Fruit fly (Drosophila melanogaster): ENCODE data around the gene TwdlY.

TwdlY gene

DNA sequence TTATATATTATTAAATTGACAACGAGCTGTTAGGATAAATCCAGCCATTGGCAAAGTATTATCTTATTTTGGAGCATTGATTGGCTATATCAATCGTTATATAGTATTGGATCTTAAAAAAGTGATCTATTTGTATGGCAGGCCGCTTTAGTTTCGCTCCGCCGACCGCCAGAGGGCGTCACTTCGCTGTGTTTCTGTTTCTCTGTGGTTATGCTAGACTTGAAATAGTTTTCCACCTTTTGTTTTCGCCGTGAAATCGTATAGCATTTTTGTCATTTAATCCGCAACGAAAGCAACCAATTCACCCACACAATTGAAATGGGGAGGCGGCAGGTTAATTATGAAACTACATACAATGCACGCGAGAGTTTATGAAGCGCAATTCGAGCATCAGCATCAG, 12.1 kb downstream of the TwdlY start (continued):
- TF ChIP-seq CG10209 (GFP tag; optimal IDR thresholded peaks at IDR 0.05) (no peak), Adf1 (GFP tag; IDR thresholded peaks at IDR 0.05) (no peak), kay (GFP tag; optimal IDR thresholded peaks at IDR 0.05) (no peak), Stat92E (GFP tag; optimal IDR thresholded peaks at IDR 0.05) (no peak), shn (GFP tag; optimal IDR thresholded peaks at IDR 0.05) (no peak), Fer3 (tag; optimal IDR thresholded peaks at IDR 0.05) (no peak), CG3407 (GFP tag; optimal IDR thresholded peaks at IDR 0.05) (no peak), danr (GFP tag; IDR thresholded peaks at IDR 0.05) (no peak), CG14014 (GFP tag; IDR thresholded peaks at IDR 0.05) (no peak), zen2 (GFP tag; IDR thresholded peaks at IDR 0.05; ENCODE audit: partially characterized antibody) (no peak), CG11456 (GFP tag; IDR thresholded peaks at IDR 0.05) (no peak), sqz (GFP tag; optimal IDR thresholded peaks at IDR 0.05) (no peak), CG15696 (tag; optimal IDR thresholded peaks at IDR 0.05) (no peak), CG12155 (GFP tag; optimal IDR thresholded peaks at IDR 0.05) (no peak), Hr51 (GFP tag; optimal IDR thresholded peaks at IDR 0.05) (no peak), CG12659 (GFP tag; optimal IDR thresholded peaks at IDR 0.05) (no peak), NFAT (GFP tag; IDR thresholded peaks at IDR 0.05) (no peak), Lpt (GFP tag; optimal IDR thresholded peaks at IDR 0.05) (no peak), Fer2 (tag; optimal IDR thresholded peaks at IDR 0.05) (no peak), dysf (GFP tag; IDR thresholded peaks at IDR 0.05) (no peak), Hr78 (GFP tag; optimal IDR thresholded peaks at IDR 0.05) (no peak), Antp (GFP tag; optimal IDR thresholded peaks at IDR 0.05) (no peak), CG1233 (GFP tag; optimal IDR thresholded peaks at IDR 0.05) (no peak), CG6791 (GFP tag; IDR thresholded peaks at IDR 0.05; ENCODE audit: partially characterized antibody) (no peak), Lim3 (GFP tag; IDR thresholded peaks at IDR 0.05) (no peak), Dp (GFP tag; optimal IDR thresholded peaks at IDR 0.05) (no peak), HLH4C (GFP tag; IDR thresholded peaks at IDR 0.05; ENCODE audit: partially characterized antibody) (no peak), psq (GFP tag; optimal IDR thresholded peaks at IDR 0.05) (no peak), klu (GFP tag; IDR thresholded peaks at IDR 0.05) (no peak), trh (GFP tag; optimal IDR thresholded peaks at IDR 0.05) (no peak), NK7.1 (GFP tag; optimal IDR thresholded peaks at IDR 0.05) (no peak), btn (GFP tag; optimal IDR thresholded peaks at IDR 0.05) (no peak), CG32772 (GFP tag; IDR thresholded peaks at IDR 0.05) (no peak), Dip2 (GFP tag; IDR thresholded peaks at IDR 0.05) (no peak), Bdp1 (GFP tag; optimal IDR thresholded peaks at IDR 0.05) (no peak), Kr (GFP tag; optimal IDR thresholded peaks at IDR 0.05) (no peak), sim (GFP tag; IDR thresholded peaks at IDR 0.05) (no peak), CG13624 (GFP tag; optimal IDR thresholded peaks at IDR 0.05) (no peak), da (GFP tag; optimal IDR thresholded peaks at IDR 0.05) (no peak), Eip74EF (GFP tag; optimal IDR thresholded peaks at IDR 0.05) (no peak), CG12219 (GFP tag; optimal IDR thresholded peaks at IDR 0.05) (peak; percentile 8), amos (GFP tag; IDR thresholded peaks at IDR 0.05; ENCODE audit: partially characterized antibody) (no peak), pan (optimal IDR thresholded peaks at IDR 0.05) (no peak), pan (GFP tag; optimal IDR thresholded peaks at IDR 0.05 in 1 of 2, IDR thresholded peaks at IDR 0.05 in 1 of 2) (peak in 1 of 2 experiments; percentile 13), onecut (GFP tag; IDR thresholded peaks at IDR 0.05) (no peak), CG7556 (GFP tag; optimal IDR thresholded peaks at IDR 0.05) (no peak), Med (GFP tag) (peak; percentile 72), pfk (GFP tag; optimal IDR thresholded peaks at IDR 0.05) (no peak), Abd-B (GFP tag; optimal IDR thresholded peaks at IDR 0.05) (no peak), CG4424 (GFP tag; optimal IDR thresholded peaks at IDR 0.05) (peak; percentile 34), CG3838 (GFP tag; optimal IDR thresholded peaks at IDR 0.05) (no peak)

Data from whole organism, embryonic.